Worm (Caenorhabditis elegans) whole organism, late embryonic: ENCODE results near the gene inpp-1.

Experiments used
- ahr-1 ChIP-seq: sonication (generic microtip); optimal IDR thresholded peaks from 2 replicates; lab custom pipeline; 2016; ENCODE audit warnings: missing genetic modification characterization, missing compliant biosample characterization
- ceh-48 ChIP-seq: sonication (generic microtip); optimal IDR thresholded peaks from 2 replicates; lab custom pipeline; 2016; ENCODE audit warnings: missing genetic modification characterization, inconsistent platforms, missing compliant biosample characterization
- elt-2 ChIP-seq: sonication (generic microtip); optimal IDR thresholded peaks from 2 replicates; lab custom pipeline; 2016; ENCODE audit warnings: missing genetic modification reagents, missing genetic modification characterization, missing compliant biosample characterization
- fkh-10 ChIP-seq: fragments of 150-350 bp; optimal IDR thresholded peaks from 2 replicates; lab custom pipeline; 2014; ENCODE audit warnings: missing biosample characterization, missing genetic modification reagents, missing genetic modification characterization
- pha-4 ChIP-seq: fragments of 150-350 bp; optimal IDR thresholded peaks from 2 replicates; lab custom pipeline; 2018; ENCODE audit warnings: missing biosample characterization, missing genetic modification reagents, missing genetic modification characterization
- sox-2 ChIP-seq: fragments of 200-800 bp; sonication (Bioruptor generic); IDR thresholded peaks from 2 replicates; pipeline ENCODE4 v1.3.6; 2022; ENCODE audit warnings: missing genetic modification reagents, missing genetic modification characterization, missing compliant biosample characterization

ce11 chrIV:10820837-10821671 is 47.3 kb upstream of the inpp-1 start:
- TF ChIP-seq sox-2 (no peak), fkh-10 (no peak), ceh-48 (tag; lab: Kevin White, UChicago) (no peak), pha-4 (tag; lab: Kevin White, UChicago) (no peak), ahr-1 (tag; lab: Kevin White, UChicago) (peak; percentile 17), elt-2 (no peak)
